Worm (Caenorhabditis elegans): ENCODE measurements around the gene F44E2.7.

The F44E2.7 gene

DNA sequence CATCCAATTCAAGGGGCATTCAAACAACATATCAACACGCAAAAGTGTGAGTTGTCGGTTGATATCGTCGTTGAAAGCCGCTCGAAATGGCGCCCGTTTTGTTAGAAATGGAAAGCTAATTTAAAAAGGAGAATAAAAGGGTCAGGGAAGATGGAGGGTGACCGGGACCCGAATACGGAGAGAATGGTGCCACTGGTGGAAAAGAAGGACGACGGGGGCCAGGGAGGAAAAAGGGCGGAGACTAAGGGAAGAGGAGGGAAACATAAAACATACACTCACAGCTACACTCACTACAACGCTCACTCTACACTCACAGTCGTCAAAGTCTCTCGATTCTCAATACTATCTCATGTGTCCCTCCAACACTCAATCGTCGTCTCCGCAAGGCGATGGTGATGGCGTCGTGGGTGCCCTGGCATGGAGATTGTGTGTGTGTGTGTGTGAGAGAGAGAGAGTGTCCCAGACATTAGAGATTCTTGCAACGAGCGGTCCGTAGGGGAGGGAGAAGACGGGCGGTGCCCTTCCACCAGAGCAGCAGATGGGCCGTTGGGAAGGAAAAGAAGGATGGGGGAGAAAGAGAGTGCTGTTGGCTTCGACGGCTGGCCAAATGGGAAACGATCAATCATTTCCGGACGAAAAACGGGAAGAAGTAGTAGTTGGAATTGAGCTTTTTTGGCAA is 25.9 kb upstream of the F44E2.7 start (continued):
- TF ChIP-seq hlh-11 (tag; optimal IDR thresholded peaks at IDR 0.05), result peak; percentile 82
- no peak for TF ChIP-seq R02D3.7 (tag; optimal IDR thresholded peaks at IDR 0.05)
- TF ChIP-seq hlh-30 (tag; optimal IDR thresholded peaks at IDR 0.05; ENCODE audit: insufficient read depth), result peak; percentile 56
- peak; percentile 61 for TF ChIP-seq fkh-10 (GFP tag; optimal IDR thresholded peaks at IDR 0.05)
- TF ChIP-seq T20F7.1 (GFP tag; optimal IDR thresholded peaks at IDR 0.05), result no peak
- TF ChIP-seq dmd-6 (GFP tag; IDR thresholded peaks at IDR 0.05), result peak; percentile 25
- no peak for TF ChIP-seq fos-1 (tag; optimal IDR thresholded peaks at IDR 0.05)
- peak; percentile 63; the same call in 1 of the 2 replicates for TF ChIP-seq ceh-20 (GFP tag; IDR thresholded peaks at IDR 0.05)
- peak; percentile 86 for TF ChIP-seq hmg-1.1 (GFP tag; IDR thresholded peaks at IDR 0.05)

DNA sequence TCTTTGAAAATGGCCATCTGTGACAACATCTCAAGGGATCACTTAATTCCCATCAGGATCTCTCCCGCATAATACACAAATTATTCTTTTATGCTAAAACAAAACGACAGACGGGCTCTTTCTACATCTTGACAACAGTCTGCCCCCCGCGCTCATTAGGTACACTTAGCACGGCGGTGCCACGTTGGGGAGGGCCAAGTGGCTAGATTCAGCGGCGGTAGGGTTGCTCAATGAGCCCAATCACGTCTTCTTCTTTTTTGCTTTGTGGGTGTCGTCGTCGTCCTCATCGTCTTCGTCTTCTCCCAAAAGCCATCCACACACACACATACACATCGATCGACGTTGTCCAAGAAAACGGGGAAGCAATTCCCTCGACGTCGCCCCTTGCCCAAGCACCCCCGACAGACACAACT is 24.8 kb upstream of the F44E2.7 start:
- TF ChIP-seq rbr-2 (tag; optimal IDR thresholded peaks at IDR 0.05) (peak; percentile 34), lim-7 (GFP tag; IDR thresholded peaks at IDR 0.05) (peak; percentile 33; the same call in 1 of the 2 replicates), dpl-1 (GFP tag; optimal IDR thresholded peaks at IDR 0.05) (no peak), ctbp-1 (GFP tag; IDR thresholded peaks at IDR 0.05) (peak; percentile 72; the same call in 1 of the 2 replicates), php-3 (GFP tag; IDR thresholded peaks at IDR 0.05) (no peak), lin-29 (GFP tag; IDR thresholded peaks at IDR 0.05) (no peak), vab-7 (GFP tag; IDR thresholded peaks at IDR 0.05) (peak; percentile 48), egl-43 (GFP tag; IDR thresholded peaks at IDR 0.05) (peak; percentile 61; the same call in 1 of the 2 replicates), spr-3 (GFP tag; optimal IDR thresholded peaks at IDR 0.05) (peak; percentile 18), mep-1 (tag; optimal IDR thresholded peaks at IDR 0.05) (peak; percentile 6), pha-4 (GFP tag; IDR thresholded peaks at IDR 0.05) (0 out of 2 replicates have a peak, but pooled peaks have one; percentile 10), pha-4 (tag; optimal IDR thresholded peaks at IDR 0.05) (no peak), hmg-1.1 (GFP tag; IDR thresholded peaks at IDR 0.05) (peak; percentile 42), zip-11 (GFP tag; IDR thresholded peaks at IDR 0.05) (no peak), F26F4.8 (GFP tag; conservative IDR thresholded peaks at IDR 0.05) (0 out of 2 replicates have a peak, but pooled peaks have one; percentile 58), T26A8.4 (GFP tag; IDR thresholded peaks at IDR 0.05) (peak; percentile 40; the same call in 1 of the 2 replicates), F37D6.2 (tag; optimal IDR thresholded peaks at IDR 0.05) (peak; percentile 47), lsy-2 (tag; optimal IDR thresholded peaks at IDR 0.05) (no peak)

DNA sequence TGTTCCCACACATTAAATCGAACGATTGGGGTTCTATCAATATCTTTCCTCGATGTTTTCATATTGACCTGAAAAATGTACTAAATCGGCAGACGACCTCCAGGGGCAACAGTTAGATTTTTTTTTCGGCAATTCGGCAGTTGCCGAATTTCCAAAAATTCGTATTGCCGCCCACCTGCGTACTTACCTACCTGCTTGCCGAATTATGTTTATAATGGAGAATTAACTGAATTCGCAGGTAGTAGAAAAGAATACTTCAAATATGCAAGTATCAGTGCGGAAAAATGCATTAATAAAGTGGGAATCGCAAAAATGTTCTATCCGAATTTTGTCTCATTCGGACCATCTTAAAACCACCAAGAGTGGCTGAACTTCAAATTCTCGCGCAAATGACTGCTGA is 21.4 kb upstream of the F44E2.7 start:
- TF ChIP-seq aha-1 (tag), result peak; percentile 94
- no peak for TF ChIP-seq egl-43 (GFP tag; IDR thresholded peaks at IDR 0.05)

DNA sequence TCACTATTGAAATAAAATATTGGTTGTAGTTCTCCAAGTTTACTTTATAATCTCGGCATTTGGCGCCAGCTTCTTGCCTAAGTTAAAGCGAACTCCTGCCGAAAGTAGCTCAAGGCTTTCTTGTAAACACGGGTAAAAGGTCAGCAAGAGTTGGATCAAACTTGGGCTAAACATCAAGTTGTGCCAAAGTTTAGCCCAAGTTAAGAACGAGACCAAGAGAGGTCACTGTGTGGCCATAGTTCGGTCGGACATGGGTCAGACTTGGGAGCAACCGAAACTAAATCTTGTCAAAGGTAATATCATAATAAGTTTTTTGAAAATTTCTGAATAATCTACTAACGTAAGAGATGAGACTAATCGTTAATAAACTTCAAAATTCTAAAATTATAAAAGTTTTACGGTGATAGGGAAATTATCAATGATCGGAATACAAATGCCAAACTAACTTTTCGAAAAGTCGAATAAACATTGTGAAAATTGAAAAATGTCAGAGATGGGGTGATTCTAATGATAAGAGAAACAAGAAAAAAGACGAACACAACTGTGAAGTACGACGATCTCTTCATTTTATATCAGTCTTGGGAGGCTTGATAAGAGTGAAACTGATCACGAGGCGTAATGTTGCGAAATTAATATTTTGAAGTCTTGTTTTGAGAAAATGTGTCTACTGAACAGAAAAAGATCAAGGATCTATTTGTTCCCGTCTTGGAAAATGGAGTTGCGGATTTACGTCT is 19.8 kb upstream of the F44E2.7 start:
- TF ChIP-seq nhr-11 (tag; optimal IDR thresholded peaks at IDR 0.05) (peak; percentile 24), hlh-30 (tag; optimal IDR thresholded peaks at IDR 0.05; ENCODE audit: insufficient read depth) (peak; percentile 74), pha-4 (GFP tag; IDR thresholded peaks at IDR 0.05) (no peak), pha-4 (tag; optimal IDR thresholded peaks at IDR 0.05) (no peak), arid-1 (GFP tag; conservative IDR thresholded peaks at IDR 0.05) (no peak), F26F4.8 (GFP tag; conservative IDR thresholded peaks at IDR 0.05) (no peak), ces-1 (GFP tag; optimal IDR thresholded peaks at IDR 0.05) (no peak), F37D6.2 (tag; optimal IDR thresholded peaks at IDR 0.05) (no peak), dpl-1 (GFP tag; optimal IDR thresholded peaks at IDR 0.05) (peak; percentile 33), lsy-2 (tag; optimal IDR thresholded peaks at IDR 0.05) (peak in 1 of 2 experiments; percentile 70), nhr-41 (GFP tag; IDR thresholded peaks at IDR 0.05) (peak; percentile 49; the same call in 1 of the 2 replicates), nhr-237 (tag; optimal IDR thresholded peaks at IDR 0.05) (no peak), daf-12 (tag; optimal IDR thresholded peaks at IDR 0.05) (no peak), nhr-102 (tag; optimal IDR thresholded peaks at IDR 0.05) (no peak), unc-130 (GFP tag; optimal IDR thresholded peaks at IDR 0.05) (no peak), set-16 (GFP tag; IDR thresholded peaks at IDR 0.05) (no peak), mdl-1 (tag; optimal IDR thresholded peaks at IDR 0.05) (peak in 1 of 2 experiments; percentile 67), lin-13 (GFP tag; optimal IDR thresholded peaks at IDR 0.05) (peak; percentile 33), T20F7.1 (GFP tag; optimal IDR thresholded peaks at IDR 0.05) (peak; percentile 55), R02D3.7 (tag; optimal IDR thresholded peaks at IDR 0.05) (no peak), vab-7 (GFP tag; IDR thresholded peaks at IDR 0.05) (no peak), aly-2 (tag; optimal IDR thresholded peaks at IDR 0.05) (no peak), nhr-42 (GFP tag; IDR thresholded peaks at IDR 0.05) (no peak), nhr-6 (tag; optimal IDR thresholded peaks at IDR 0.05) (no peak), nhr-111 (GFP tag; optimal IDR thresholded peaks at IDR 0.05) (no peak), daf-8 (GFP tag; IDR thresholded peaks at IDR 0.05) (no peak)

Measured in whole organism, L4 larva.